Worm (Caenorhabditis elegans): ENCODE measurements around the gene srj-53.
A peak's percentile ranks its signal among the peaks of the same experiment; 100 is the strongest.

The srj-53 gene

ce11 chrV:728822-729493, 34.4 kb upstream of the srj-53 start (continued):
- TF ChIP-seq K12H6.12 (tag; optimal IDR thresholded peaks at IDR 0.05) (peak; percentile 32), ama-1 (optimal IDR thresholded peaks at IDR 0.05) (peak; percentile 85), ama-1 (GFP tag; optimal IDR thresholded peaks at IDR 0.05) (no peak), Y53G8AR.9 (GFP tag; conservative IDR thresholded peaks at IDR 0.05) (no peak), F57C9.4 (tag; optimal IDR thresholded peaks at IDR 0.05) (peak; percentile 8), madf-6 (GFP tag; IDR thresholded peaks at IDR 0.05) (no peak), chd-7 (tag; optimal IDR thresholded peaks at IDR 0.05) (peak; percentile 54), rec-8 (tag; optimal IDR thresholded peaks at IDR 0.05) (no peak), ZK185.1 (tag; optimal IDR thresholded peaks at IDR 0.05; ENCODE audit: poor library complexity, severe bottlenecking) (peak; percentile 29), B0019.2 (GFP tag; conservative IDR thresholded peaks at IDR 0.05) (no peak), T07F8.4 (tag; optimal IDR thresholded peaks at IDR 0.05) (no peak)

- TF ChIP-seq F57C9.4 (tag; optimal IDR thresholded peaks at IDR 0.05) (no peak), T26A5.8 (tag; optimal IDR thresholded peaks at IDR 0.05) (no peak), B0019.2 (GFP tag; conservative IDR thresholded peaks at IDR 0.05) (0 out of 2 replicates have a peak, but pooled peaks have one; percentile 3), hlh-26 (GFP tag; conservative IDR thresholded peaks at IDR 0.05) (0 out of 2 replicates have a peak, but pooled peaks have one; percentile 67), F23B12.7 (tag; optimal IDR thresholded peaks at IDR 0.05; ENCODE audit: insufficient read depth) (no peak), ztf-6 (GFP tag; IDR thresholded peaks at IDR 0.05) (no peak), ama-1 (optimal IDR thresholded peaks at IDR 0.05) (peak; percentile 97), ama-1 (GFP tag; optimal IDR thresholded peaks at IDR 0.05) (no peak), ztf-3 (GFP tag; optimal IDR thresholded peaks at IDR 0.05) (peak; percentile 4), lin-40 (tag; optimal IDR thresholded peaks at IDR 0.05) (peak; percentile 18), C06A6.2 (GFP tag; conservative IDR thresholded peaks at IDR 0.05) (peak; percentile 23; the same call in 1 of the 2 replicates), ztf-26 (tag; optimal IDR thresholded peaks at IDR 0.05) (peak; percentile 72), B0336.3 (GFP tag; IDR thresholded peaks at IDR 0.05) (peak; percentile 74; the same call in 1 of the 2 replicates), somi-1 (GFP tag; optimal IDR thresholded peaks at IDR 0.05) (no peak), sdz-38 (tag; optimal IDR thresholded peaks at IDR 0.05) (no peak), ccch-3 (GFP tag; optimal IDR thresholded peaks at IDR 0.05) (no peak), hsf-1 (GFP tag; IDR thresholded peaks at IDR 0.05) (no peak; the same call in 1 of the 2 replicates), tlf-1 (GFP tag; optimal IDR thresholded peaks at IDR 0.05) (peak; percentile 21), pbrm-1 (GFP tag; IDR thresholded peaks at IDR 0.05) (0 out of 2 replicates have a peak, but pooled peaks have one; percentile 26), nfya-1 (tag; optimal IDR thresholded peaks at IDR 0.05; ENCODE audit: borderline replicate concordance, insufficient read depth) (no peak), madf-6 (GFP tag; IDR thresholded peaks at IDR 0.05) (no peak), F22D6.2 (tag; optimal IDR thresholded peaks at IDR 0.05) (peak; percentile 28), nfyb-1 (GFP tag; IDR thresholded peaks at IDR 0.05) (peak; percentile 68), sea-2 (GFP tag; IDR thresholded peaks at IDR 0.05) (no peak), Y95B8A.8 (GFP tag; IDR thresholded peaks at IDR 0.05) (peak; percentile 11; the same call in 1 of the 2 replicates), cebp-1 (GFP tag; IDR thresholded peaks at IDR 0.05) (no peak; the same call in 1 of the 2 replicates), cebp-1 (tag; optimal IDR thresholded peaks at IDR 0.05) (peak; percentile 70), F39B2.1 (GFP tag; IDR thresholded peaks at IDR 0.05) (no peak), mcd-1 (GFP tag; IDR thresholded peaks at IDR 0.05) (peak; percentile 56), gei-17 (GFP tag; optimal IDR thresholded peaks at IDR 0.05) (peak; percentile 35), dpff-1 (tag; optimal IDR thresholded peaks at IDR 0.05) (peak; percentile 68), zfh-2 (GFP tag; conservative IDR thresholded peaks at IDR 0.05) (peak; percentile 79), chd-7 (tag; optimal IDR thresholded peaks at IDR 0.05) (peak; percentile 42), pha-4 (tag; optimal IDR thresholded peaks at IDR 0.05) (peak; percentile 60), efl-1 (GFP tag; optimal IDR thresholded peaks at IDR 0.05) (no peak), F33H1.4 (GFP tag; IDR thresholded peaks at IDR 0.05) (no peak), ceh-100 (GFP tag; IDR thresholded peaks at IDR 0.05) (no peak), let-607 (tag; optimal IDR thresholded peaks at IDR 0.05) (no peak)
These were observed 33.2 kb upstream of the srj-53 start, which contains the start of the genes icl-1 and srh-2 for ce11 chrV:727484-728351. icl-1 (minus strand) TSS chrV:728004. srh-2 (plus strand) TSS chrV:728301.
